Worm (Caenorhabditis elegans) whole organism, L1 larva: ENCODE data around the gene F56D6.18.
A peak's percentile ranks its signal among the peaks of the same experiment; 100 is the strongest.

Experiments
- C04F5.9 ChIP-seq: sonication (generic microtip); optimal IDR thresholded peaks from 2 replicates; lab custom pipeline; 2016; ENCODE audit warnings: missing genetic modification characterization, missing compliant biosample characterization
- C16A3.4 ChIP-seq: fragments of 150-350 bp; optimal IDR thresholded peaks from 2 replicates; lab custom pipeline; 2014; ENCODE audit warnings: missing biosample characterization, missing genetic modification characterization
- C34B4.2 ChIP-seq: sonication (generic microtip); optimal IDR thresholded peaks from 2 replicates; lab custom pipeline; 2017; ENCODE audit warnings: mild to moderate bottlenecking, missing genetic modification characterization, missing compliant biosample characterization
- aly-2 ChIP-seq: fragments of 150-350 bp; optimal IDR thresholded peaks from 2 replicates; lab custom pipeline; 2014; ENCODE audit warnings: missing biosample characterization, missing genetic modification characterization
- blmp-1 ChIP-seq: fragments of 150-350 bp; optimal IDR thresholded peaks from 2 replicates; lab custom pipeline; 2014; ENCODE audit warnings: missing biosample characterization, missing genetic modification characterization
- ceh-82 ChIP-seq, 3 experiments: fragments of 150-350 bp in 1 of 3; sonication (generic microtip) in 2 of 3; optimal IDR thresholded peaks; 2 replicates each; lab custom pipeline; 2014 to 2017; ENCODE audit warnings: missing biosample characterization in 3 of 3, missing genetic modification characterization in 3 of 3
- ceh-88 ChIP-seq: fragments of 200-800 bp; sonication (Bioruptor generic); IDR thresholded peaks from 2 replicates; pipeline ENCODE4 v1.3.6; 2022; ENCODE audit warnings: missing genetic modification characterization, missing compliant biosample characterization
- ceh-90 ChIP-seq: sonication (generic microtip); optimal IDR thresholded peaks from 2 replicates; lab custom pipeline; 2016; ENCODE audit warnings: missing genetic modification characterization, missing compliant biosample characterization
- ces-1 ChIP-seq: fragments of 150-350 bp; optimal IDR thresholded peaks from 2 replicates; lab custom pipeline; 2014; ENCODE audit warnings: missing biosample characterization, missing genetic modification reagents, missing genetic modification characterization
- dpl-1 ChIP-seq, 3 experiments: fragments of 150-350 bp in 2 of 3; sonication (generic microtip) in 1 of 3; optimal IDR thresholded peaks; 2 replicates each; lab custom pipeline; 2014 to 2017; ENCODE audit warnings: missing biosample characterization in 3 of 3, missing genetic modification characterization in 3 of 3, missing genetic modification reagents in 3 of 3
- dsc-1 ChIP-seq: sonication (generic microtip); optimal IDR thresholded peaks from 2 replicates; lab custom pipeline; 2016; ENCODE audit warnings: mild to moderate bottlenecking, missing genetic modification characterization, missing compliant biosample characterization
- efl-1 ChIP-seq, 4 experiments: fragments of 150-350 bp; optimal IDR thresholded peaks in 3 of 4; peaks in 1 of 4; 1 replicate in 1 of 4; 2 replicates in 3 of 4; lab custom pipeline; 2014; ENCODE audit warnings: missing biosample characterization in 2 of 4, missing genetic modification characterization in 2 of 4, missing genetic modification reagents in 2 of 4
- efl-3 ChIP-seq: fragments of 200-800 bp; sonication (Bioruptor generic); optimal IDR thresholded peaks from 2 replicates; lab custom pipeline; 2018; ENCODE audit warnings: mild to moderate bottlenecking, missing genetic modification characterization, missing compliant biosample characterization
- elt-2 ChIP-seq: sonication (generic microtip); optimal IDR thresholded peaks from 2 replicates; lab custom pipeline; 2016; ENCODE audit warnings: missing genetic modification characterization, mild to moderate bottlenecking, inconsistent platforms, missing compliant biosample characterization, missing genetic modification reagents
- elt-3 ChIP-seq, 6 experiments: fragments of 150-350 bp in 1 of 6; sonication (generic microtip); optimal IDR thresholded peaks; 2 replicates each; lab custom pipeline; 2017 to 2018; ENCODE audit warnings: missing biosample characterization in 6 of 6, missing genetic modification characterization in 6 of 6, inconsistent platforms in 1 of 6
- fos-1 ChIP-seq: fragments of 150-350 bp; optimal IDR thresholded peaks from 2 replicates; lab custom pipeline; 2014; ENCODE audit warnings: missing biosample characterization, missing genetic modification characterization
- grh-1 ChIP-seq: fragments of 200-800 bp; sonication (Bioruptor generic); IDR thresholded peaks from 2 replicates; pipeline ENCODE4 v1.3.6; 2022; ENCODE audit warnings: missing genetic modification reagents, missing genetic modification characterization, missing compliant biosample characterization
- isw-1 ChIP-seq: fragments of 200-800 bp; sonication (Bioruptor generic); IDR thresholded peaks from 2 replicates; pipeline ENCODE4 v1.3.6; 2022; ENCODE audit warnings: missing genetic modification characterization, missing compliant biosample characterization
- jun-1 ChIP-seq: fragments of 150-350 bp; optimal IDR thresholded peaks from 2 replicates; lab custom pipeline; 2014; ENCODE audit warnings: missing biosample characterization, missing genetic modification reagents, missing genetic modification characterization
- lin-14 ChIP-seq: fragments of 200-800 bp; sonication (Bioruptor generic); optimal IDR thresholded peaks from 2 replicates; lab custom pipeline; 2018; ENCODE audit warnings: mild to moderate bottlenecking, missing genetic modification characterization, moderate library complexity, missing compliant biosample characterization
- lin-15B ChIP-seq: fragments of 150-350 bp; sonication (generic microtip); optimal IDR thresholded peaks from 3 replicates; lab custom pipeline; 2014; ENCODE audit warnings: missing biosample characterization, missing genetic modification characterization
- lin-35 ChIP-seq, 2 experiments: fragments of 150-350 bp; optimal IDR thresholded peaks; 2 replicates each; lab custom pipeline; 2014; ENCODE audit warnings: missing biosample characterization in 2 of 2, missing genetic modification characterization in 2 of 2, missing genetic modification reagents in 2 of 2
- lsy-2 ChIP-seq, 2 experiments: fragments of 150-350 bp; optimal IDR thresholded peaks; 2 replicates each; lab custom pipeline; 2014; ENCODE audit warnings: missing biosample characterization in 2 of 2, missing genetic modification characterization in 2 of 2
- mab-9 ChIP-seq: fragments of 200-800 bp; sonication (Bioruptor generic); IDR thresholded peaks from 2 replicates; pipeline ENCODE4 v1.3.6; 2022; ENCODE audit warnings: missing genetic modification reagents, missing genetic modification characterization, missing compliant biosample characterization
- mdl-1 ChIP-seq, 2 experiments: fragments of 150-350 bp; optimal IDR thresholded peaks; 2 replicates each; lab custom pipeline; 2014 to 2017; ENCODE audit warnings: missing biosample characterization in 2 of 2, missing genetic modification characterization in 2 of 2, inconsistent platforms in 1 of 2
- mep-1 ChIP-seq: fragments of 150-350 bp; optimal IDR thresholded peaks from 2 replicates; lab custom pipeline; 2014; ENCODE audit warnings: missing biosample characterization, missing genetic modification characterization
- nhr-76 ChIP-seq: sonication (generic microtip); optimal IDR thresholded peaks from 2 replicates; lab custom pipeline; 2017; ENCODE audit warnings: missing biosample characterization, missing genetic modification characterization
- nhr-84 ChIP-seq: sonication (generic microtip); optimal IDR thresholded peaks from 2 replicates; lab custom pipeline; 2017; ENCODE audit warnings: missing biosample characterization, missing genetic modification characterization
- nhr-85 ChIP-seq: sonication (generic microtip); peaks from one replicate; lab custom pipeline; 2016; ENCODE audit warnings: missing genetic modification characterization, inconsistent platforms, missing compliant biosample characterization
- rnt-1 ChIP-seq: sonication (generic microtip); optimal IDR thresholded peaks from 2 replicates; lab custom pipeline; 2016; ENCODE audit warnings: mild to moderate bottlenecking, missing genetic modification characterization, moderate library complexity, missing compliant biosample characterization
- skn-1 ChIP-seq: fragments of 150-350 bp; optimal IDR thresholded peaks from 2 replicates; lab custom pipeline; 2014; ENCODE audit warnings: missing biosample characterization, missing genetic modification characterization
- snpc-4 ChIP-seq: fragments of 150-350 bp; optimal IDR thresholded peaks from 2 replicates; lab custom pipeline; 2014; ENCODE audit warnings: missing biosample characterization, missing genetic modification characterization
- snu-23 ChIP-seq: sonication (generic microtip); optimal IDR thresholded peaks from 2 replicates; lab custom pipeline; 2016; ENCODE audit warnings: missing genetic modification characterization, missing compliant biosample characterization
- unc-62 ChIP-seq: fragments of 150-350 bp; optimal IDR thresholded peaks from 2 replicates; lab custom pipeline; 2014; ENCODE audit warnings: missing biosample characterization, missing genetic modification reagents, missing genetic modification characterization
- unc-98 ChIP-seq: fragments of 200-800 bp; sonication (Bioruptor generic); IDR thresholded peaks from 2 replicates; pipeline ENCODE4 v1.3.6; 2022; ENCODE audit warnings: missing genetic modification characterization, missing compliant biosample characterization
- zip-4 ChIP-seq: fragments of 200-800 bp; sonication (Bioruptor generic); optimal IDR thresholded peaks from 2 replicates; lab custom pipeline; 2018; ENCODE audit warnings: mild to moderate bottlenecking, missing genetic modification characterization, moderate library complexity, missing compliant biosample characterization

Gene F56D6.18

ce11 chrIV:3881119-3881518 lies 30.6 kb downstream of the F56D6.18 start, which contains the start of the genes F37C4.8 and oac-23:
TSS of gene F37C4.8 (minus strand) at chrIV:3881219.
TSS of gene oac-23 (plus strand) at chrIV:3881441.
- no peak for TF ChIP-seq C04F5.9 (tag; lab: Kevin White, UChicago)
- TF ChIP-seq nhr-76 (tag; lab: Kevin White, UChicago): no peak
- TF ChIP-seq zip-4: no peak
- no peak for TF ChIP-seq unc-62 (GFP tag; lab: Kevin White, UChicago)
- TF ChIP-seq nhr-84 (tag; lab: Kevin White, UChicago): no peak

ce11 chrIV:3878283-3878938 lies 33.3 kb downstream of the F56D6.18 start, which contains the start of gene F37C4.6:
TSS of gene F37C4.6 (minus strand) at chrIV:3878333.
- no peak for TF ChIP-seq lin-15B (tag; lab: Kevin White, UChicago)
- TF ChIP-seq mab-9: no peak
- TF ChIP-seq snu-23 (GFP tag; lab: Kevin White, UChicago): no peak
- no peak for TF ChIP-seq efl-3
- TF ChIP-seq elt-2 (tag; lab: Kevin White, UChicago): peak; percentile 70
- no peak for TF ChIP-seq grh-1 (GFP tag; lab: Robert Waterston, UW)
- TF ChIP-seq elt-3 (tag; optimal IDR thresholded peaks at IDR 0.05; lab: Kevin White, UChicago): no peak

ce11 chrIV:3876955-3877354 lies 34.8 kb downstream of the F56D6.18 start:
- no peak for TF ChIP-seq snpc-4
- TF ChIP-seq C34B4.2 (tag; lab: Kevin White, UChicago): no peak
- no peak for TF ChIP-seq jun-1 (tag; lab: Kevin White, UChicago)
- TF ChIP-seq C04F5.9 (tag; lab: Kevin White, UChicago): no peak
- no peak for TF ChIP-seq aly-2
- TF ChIP-seq isw-1 (GFP tag; lab: Robert Waterston, UW): no peak
- TF ChIP-seq ceh-90 (tag; lab: Kevin White, UChicago): no peak

- TF ChIP-seq elt-3 (tag; optimal IDR thresholded peaks at IDR 0.05; lab: Kevin White, UChicago): peak in 5 of 6 experiments; percentile 9 to 57 (median 22)
- peak; percentile 30 to 33 for TF ChIP-seq efl-1 (optimal IDR thresholded peaks at IDR 0.05; lab: Kevin White, UChicago)
- peak; percentile 15 to 79 for TF ChIP-seq efl-1 (GFP tag; optimal IDR thresholded peaks at IDR 0.05 in 1 of 2; lab: Kevin White, UChicago)
- TF ChIP-seq lin-35 (GFP tag; optimal IDR thresholded peaks at IDR 0.05; lab: Kevin White, UChicago): peak; percentile 5 to 16
- peak; percentile 9 for TF ChIP-seq mep-1 (tag; lab: Kevin White, UChicago)
- no peak for TF ChIP-seq zip-4
- peak; percentile 70 for TF ChIP-seq jun-1 (tag; lab: Kevin White, UChicago)
- TF ChIP-seq ceh-82 (tag; optimal IDR thresholded peaks at IDR 0.05; lab: Kevin White, UChicago): peak in 2 of 3 experiments; percentile 15 to 42
- TF ChIP-seq mdl-1 (tag; optimal IDR thresholded peaks at IDR 0.05; lab: Kevin White, UChicago): peak in 1 of 2 experiments; percentile 39
- peak; percentile 14 for TF ChIP-seq blmp-1 (tag; lab: Kevin White, UChicago)
- TF ChIP-seq rnt-1 (tag; lab: Kevin White, UChicago): peak; percentile 39
- peak; percentile 21 for TF ChIP-seq skn-1 (tag; lab: Kevin White, UChicago)
- TF ChIP-seq unc-98 (GFP tag; lab: Robert Waterston, UW): 0 out of 2 replicates have a peak, but pooled peaks have one; percentile 15
- peak; percentile 76 for TF ChIP-seq nhr-85 (tag; lab: Kevin White, UChicago)
- no peak for TF ChIP-seq grh-1 (GFP tag; lab: Robert Waterston, UW)
- TF ChIP-seq lsy-2 (tag; optimal IDR thresholded peaks at IDR 0.05; lab: Kevin White, UChicago): peak in 1 of 2 experiments; percentile 38
- TF ChIP-seq dpl-1 (GFP tag; optimal IDR thresholded peaks at IDR 0.05; lab: Kevin White, UChicago): peak in 2 of 3 experiments; percentile 15 to 25
- peak; percentile 29 for TF ChIP-seq C16A3.4 (tag; lab: Kevin White, UChicago)
- peak; percentile 74 for TF ChIP-seq fos-1 (tag; lab: Kevin White, UChicago)
- TF ChIP-seq ces-1 (GFP tag; lab: Kevin White, UChicago): no peak
- TF ChIP-seq lin-14 (GFP tag; lab: Kevin White, UChicago): peak; percentile 79
- TF ChIP-seq lin-15B (tag; lab: Kevin White, UChicago): no peak
- peak; percentile 41 for TF ChIP-seq dsc-1
- 0 out of 2 replicates have a peak, but pooled peaks have one; percentile 26 for TF ChIP-seq mab-9
- TF ChIP-seq ceh-88 (GFP tag; lab: Robert Waterston, UW): no peak
Measured at ce11 chrIV:3875260-3875659, 36.5 kb downstream of the F56D6.18 start.
